Worm (Caenorhabditis elegans) whole organism, L1 larva: Measurements from ENCODE around the gene M04D8.7.

ENCODE experiments used
- C34B4.2 ChIP-seq: sonication (generic microtip); optimal IDR thresholded peaks from 2 replicates; lab custom pipeline; 2017; ENCODE audit warnings: mild to moderate bottlenecking, missing genetic modification characterization, missing compliant biosample characterization
- mdl-1 ChIP-seq, 2 experiments: fragments of 150-350 bp; optimal IDR thresholded peaks; 2 replicates each; lab custom pipeline; 2014 to 2017; ENCODE audit warnings: missing biosample characterization in 2 of 2, missing genetic modification characterization in 2 of 2, inconsistent platforms in 1 of 2
- nhr-237 ChIP-seq: fragments of 150-350 bp; optimal IDR thresholded peaks from 2 replicates; lab custom pipeline; 2014; ENCODE audit warnings: missing biosample characterization, missing genetic modification characterization
- nhr-85 ChIP-seq: sonication (generic microtip); peaks from one replicate; lab custom pipeline; 2016; ENCODE audit warnings: missing genetic modification characterization, inconsistent platforms, missing compliant biosample characterization
- unc-30 ChIP-seq: sonication (generic microtip); optimal IDR thresholded peaks from 2 replicates; lab custom pipeline; 2017; ENCODE audit warnings: missing biosample characterization, missing genetic modification characterization
- unc-62 ChIP-seq: fragments of 150-350 bp; optimal IDR thresholded peaks from 2 replicates; lab custom pipeline; 2014; ENCODE audit warnings: missing biosample characterization, missing genetic modification reagents, missing genetic modification characterization
- unc-86 ChIP-seq: sonication (generic microtip); optimal IDR thresholded peaks from 2 replicates; lab custom pipeline; 2016; ENCODE audit warnings: missing genetic modification characterization, missing compliant biosample characterization
- ztf-11 ChIP-seq, 2 experiments: sonication (generic microtip); optimal IDR thresholded peaks; 2 replicates each; lab custom pipeline; 2016 to 2017; ENCODE audit warnings: missing genetic modification characterization in 2 of 2, missing biosample characterization in 1 of 2, missing compliant biosample characterization in 1 of 2

ce11 chrIII:10016413-10017051, 20.7 kb upstream of the M04D8.7 start, which contains the start of gene rgs-1:
- peak in 1 of 2 experiments; percentile 4 for TF ChIP-seq mdl-1 (tag; optimal IDR thresholded peaks at IDR 0.05; lab: Kevin White, UChicago)
- TF ChIP-seq unc-86 (tag; lab: Kevin White, UChicago), result peak; percentile 74
- no peak for TF ChIP-seq ztf-11 (tag; optimal IDR thresholded peaks at IDR 0.05; lab: Kevin White, UChicago)
- TF ChIP-seq unc-62 (GFP tag; lab: Kevin White, UChicago), result no peak
- TF ChIP-seq nhr-85 (tag; lab: Kevin White, UChicago), result no peak
- no peak for TF ChIP-seq unc-30 (tag; lab: Kevin White, UChicago)
- no peak for TF ChIP-seq nhr-237 (tag; lab: Kevin White, UChicago)
- TF ChIP-seq C34B4.2, result no peak
